Worm (Caenorhabditis elegans): ENCODE data around the gene F46B6.6.

Gene F46B6.6

ce11 chrV:9767941-9768340 lies 18.7 kb downstream of the F46B6.6 start:
- no peak for TF ChIP-seq F33H1.4 (GFP tag; IDR thresholded peaks at IDR 0.05)
- no peak for TF ChIP-seq ets-4 (GFP tag; optimal IDR thresholded peaks at IDR 0.05)
- no peak for TF ChIP-seq attf-6 (GFP tag; IDR thresholded peaks at IDR 0.05)
- TF ChIP-seq fkh-3 (tag; optimal IDR thresholded peaks at IDR 0.05), result no peak
- no peak for TF ChIP-seq somi-1 (GFP tag; optimal IDR thresholded peaks at IDR 0.05)
- no peak for TF ChIP-seq lag-1 (GFP tag; IDR thresholded peaks at IDR 0.05)
- no peak for TF ChIP-seq madf-8 (GFP tag; conservative IDR thresholded peaks at IDR 0.05)
- TF ChIP-seq lsy-27 (tag; optimal IDR thresholded peaks at IDR 0.05; ENCODE audit: borderline replicate concordance, insufficient read depth), result no peak
- no peak for TF ChIP-seq ceh-91 (GFP tag; IDR thresholded peaks at IDR 0.05)

- TF ChIP-seq ztf-6 (GFP tag; IDR thresholded peaks at IDR 0.05) (no peak), B0035.1 (tag; optimal IDR thresholded peaks at IDR 0.05) (no peak), somi-1 (GFP tag; optimal IDR thresholded peaks at IDR 0.05) (peak; percentile 9), ceh-100 (GFP tag; IDR thresholded peaks at IDR 0.05) (no peak), lin-35 (GFP tag; optimal IDR thresholded peaks at IDR 0.05) (peak in 1 of 3 experiments; percentile 27), nhr-120 (GFP tag; IDR thresholded peaks at IDR 0.05) (no peak)
Measured at ce11 chrV:9765622-9766021, 21.0 kb downstream of the F46B6.6 start.

- TF ChIP-seq F52B5.7 (tag; optimal IDR thresholded peaks at IDR 0.05) (no peak), nfya-2 (GFP tag; IDR thresholded peaks at IDR 0.05) (no peak), ceh-40 (GFP tag; IDR thresholded peaks at IDR 0.05) (no peak), F22D6.2 (tag; optimal IDR thresholded peaks at IDR 0.05) (no peak), ceh-100 (GFP tag; IDR thresholded peaks at IDR 0.05) (no peak), F23B12.7 (tag; optimal IDR thresholded peaks at IDR 0.05; ENCODE audit: insufficient read depth) (no peak), zfh-2 (GFP tag; conservative IDR thresholded peaks at IDR 0.05) (no peak), hlh-12 (tag; optimal IDR thresholded peaks at IDR 0.05) (no peak), C17E4.6 (GFP tag; IDR thresholded peaks at IDR 0.05) (no peak), rpc-1 (optimal IDR thresholded peaks at IDR 0.05) (no peak), rpc-1 (tag; optimal IDR thresholded peaks at IDR 0.05) (no peak)
Measured at ce11 chrV:9764552-9764951, 22.1 kb downstream of the F46B6.6 start.

- TF ChIP-seq ama-1 (optimal IDR thresholded peaks at IDR 0.05) (no peak), ama-1 (GFP tag; optimal IDR thresholded peaks at IDR 0.05) (no peak), die-1 (tag; optimal IDR thresholded peaks at IDR 0.05) (no peak), nhr-90 (tag; optimal IDR thresholded peaks at IDR 0.05) (no peak), attf-5 (GFP tag; optimal IDR thresholded peaks at IDR 0.05) (no peak), xnd-1 (tag; optimal IDR thresholded peaks at IDR 0.05) (no peak), zim-3 (tag; optimal IDR thresholded peaks at IDR 0.05) (no peak), sdz-38 (tag; optimal IDR thresholded peaks at IDR 0.05) (no peak), K11D2.4 (GFP tag; IDR thresholded peaks at IDR 0.05) (no peak), Y95B8A.8 (GFP tag; IDR thresholded peaks at IDR 0.05) (no peak), lag-1 (GFP tag; IDR thresholded peaks at IDR 0.05) (no peak), T26A5.8 (tag; optimal IDR thresholded peaks at IDR 0.05) (no peak), F10E7.11 (tag; optimal IDR thresholded peaks at IDR 0.05) (no peak), let-607 (tag; optimal IDR thresholded peaks at IDR 0.05) (no peak), snpc-4 (GFP tag; optimal IDR thresholded peaks at IDR 0.05) (no peak), snpc-4 (tag; optimal IDR thresholded peaks at IDR 0.05) (no peak), madf-3 (GFP tag; IDR thresholded peaks at IDR 0.05) (no peak), unc-130 (GFP tag; optimal IDR thresholded peaks at IDR 0.05) (no peak)
Measured at ce11 chrV:9763759-9764158, 22.9 kb downstream of the F46B6.6 start.

Data from whole organism, young adult.